Fruit fly (Drosophila melanogaster) whole organism, embryonic: Measurements from ENCODE around the gene Mvd.

ENCODE experiments used
- CG10274 ChIP-seq: fragments of 200-800 bp; sonication (Bioruptor generic); optimal IDR thresholded peaks from 3 replicates; lab custom pipeline; 2017; ENCODE audit warnings: missing biosample characterization, mild to moderate bottlenecking, missing genetic modification characterization
- CG10979 ChIP-seq: fragments of 200-800 bp; sonication (Bioruptor generic); optimal IDR thresholded peaks from 2 replicates; lab custom pipeline; 2018; ENCODE audit warnings: missing biosample characterization, mild to moderate bottlenecking, missing genetic modification characterization, moderate library complexity
- CG14014 ChIP-seq: fragments of 200-800 bp; sonication (Bioruptor generic); IDR thresholded peaks from 2 replicates; pipeline ENCODE4 v1.3.6; 2022; ENCODE audit warnings: missing biosample characterization, missing genetic modification characterization
- CG14710 ChIP-seq: fragments of 200-800 bp; sonication (Bioruptor generic); optimal IDR thresholded peaks from 3 replicates; lab custom pipeline; 2019; ENCODE audit warnings: missing biosample characterization, mild to moderate bottlenecking, missing genetic modification characterization, moderate library complexity
- CG17568 ChIP-seq: fragments of 200-800 bp; sonication (Bioruptor generic); optimal IDR thresholded peaks from 2 replicates; lab custom pipeline; 2018; ENCODE audit warnings: missing biosample characterization, mild to moderate bottlenecking, missing genetic modification characterization, moderate library complexity
- CG17912 ChIP-seq: fragments of 200-800 bp; sonication (Bioruptor generic); optimal IDR thresholded peaks from 2 replicates; lab custom pipeline; 2018; ENCODE audit warnings: missing biosample characterization, mild to moderate bottlenecking, missing genetic modification characterization
- CG2199 ChIP-seq: fragments of 200-800 bp; sonication (Bioruptor generic); IDR thresholded peaks from 3 replicates; pipeline ENCODE4 v1.3.6; 2022; ENCODE audit warnings: missing biosample characterization, missing genetic modification characterization
- CG3163 ChIP-seq: fragments of 200-800 bp; sonication (Bioruptor generic); optimal IDR thresholded peaks from 3 replicates; lab custom pipeline; 2016; ENCODE audit warnings: missing biosample characterization, missing genetic modification characterization
- CG32772 ChIP-seq: fragments of 200-800 bp; sonication (Bioruptor generic); IDR thresholded peaks from 2 replicates; pipeline ENCODE4 v1.3.6; 2022; ENCODE audit warnings: missing biosample characterization, missing genetic modification characterization
- CG6254 ChIP-seq: fragments of 200-800 bp; sonication (Bioruptor generic); optimal IDR thresholded peaks from 3 replicates; lab custom pipeline; 2017; ENCODE audit warnings: mild to moderate bottlenecking, missing biosample characterization, missing genetic modification reagents, missing genetic modification characterization
- CG6683 ChIP-seq: fragments of 200-800 bp; sonication (Bioruptor generic); optimal IDR thresholded peaks from 2 replicates; lab custom pipeline; 2017; ENCODE audit warnings: missing biosample characterization, mild to moderate bottlenecking, missing genetic modification characterization, missing genetic modification reagents
- CG6765 ChIP-seq: fragments of 200-800 bp; sonication (Bioruptor generic); optimal IDR thresholded peaks from 3 replicates; lab custom pipeline; 2017; ENCODE audit warnings: missing biosample characterization, mild to moderate bottlenecking, missing genetic modification characterization
- CG7786 ChIP-seq: fragments of 200-800 bp; sonication (Bioruptor generic); optimal IDR thresholded peaks from 2 replicates; lab custom pipeline; 2016; ENCODE audit warnings: missing biosample characterization, missing genetic modification characterization
- CG7839 ChIP-seq: fragments of 200-800 bp; sonication (Bioruptor generic); optimal IDR thresholded peaks from 3 replicates; lab custom pipeline; 2018; ENCODE audit warnings: missing biosample characterization, mild to moderate bottlenecking, missing genetic modification characterization, moderate library complexity
- CG7963 ChIP-seq: fragments of 200-800 bp; sonication (Bioruptor generic); IDR thresholded peaks from 3 replicates; pipeline ENCODE4 v1.3.6; 2022; ENCODE audit warnings: missing biosample characterization, missing genetic modification characterization; ENCODE audit not compliant: partially characterized antibody
- CG9797 ChIP-seq: fragments of 200-800 bp; sonication (Bioruptor generic); optimal IDR thresholded peaks from 3 replicates; lab custom pipeline; 2018; ENCODE audit warnings: missing biosample characterization, mild to moderate bottlenecking, missing genetic modification characterization
- Dfd ChIP-seq, 2 experiments: fragments of >200 bp; optimal IDR thresholded peaks; 2 replicates each; lab custom pipeline; 2017; ENCODE audit warnings: missing biosample characterization in 2 of 2, missing genetic modification characterization in 2 of 2
- Fer3 ChIP-seq: fragments of 200-800 bp; sonication (Bioruptor generic); optimal IDR thresholded peaks from 2 replicates; lab custom pipeline; 2018; ENCODE audit warnings: missing biosample characterization, mild to moderate bottlenecking, missing genetic modification characterization, moderate library complexity
- Hand ChIP-seq: fragments of 200-800 bp; sonication (Bioruptor generic); optimal IDR thresholded peaks from 2 replicates; lab custom pipeline; 2017; ENCODE audit warnings: mild to moderate bottlenecking, missing biosample characterization, missing genetic modification reagents, missing genetic modification characterization
- HmgD ChIP-seq: fragments of 200-800 bp; sonication (Bioruptor generic); optimal IDR thresholded peaks from 3 replicates; lab custom pipeline; 2016; ENCODE audit warnings: missing biosample characterization, missing genetic modification characterization
- Hr39 ChIP-seq: fragments of >200 bp; optimal IDR thresholded peaks from 2 replicates; lab custom pipeline; 2017
- Lim3 ChIP-seq: fragments of 200-800 bp; sonication (Bioruptor generic); IDR thresholded peaks from 2 replicates; pipeline ENCODE4 v1.3.6; 2022; ENCODE audit warnings: missing biosample characterization, missing genetic modification characterization
- MTF-1 ChIP-seq: fragments of 200-800 bp; sonication (Bioruptor generic); optimal IDR thresholded peaks from 2 replicates; lab custom pipeline; 2018; ENCODE audit warnings: missing biosample characterization, mild to moderate bottlenecking, missing genetic modification characterization, borderline replicate concordance
- Side ChIP-seq: fragments of 200-800 bp; sonication (Bioruptor generic); optimal IDR thresholded peaks from 2 replicates; lab custom pipeline; 2016; ENCODE audit warnings: missing biosample characterization, missing genetic modification characterization
- Six4 ChIP-seq: fragments of 200-800 bp; sonication (Bioruptor generic); optimal IDR thresholded peaks from 2 replicates; lab custom pipeline; 2016; ENCODE audit warnings: missing biosample characterization, missing genetic modification characterization
- amos ChIP-seq: fragments of 200-800 bp; sonication (Bioruptor generic); IDR thresholded peaks from 2 replicates; pipeline ENCODE4 v1.3.6; 2022; ENCODE audit warnings: missing biosample characterization, missing genetic modification characterization; ENCODE audit not compliant: partially characterized antibody
- aop ChIP-seq: fragments of 200-800 bp; sonication (Bioruptor generic); IDR thresholded peaks from 2 replicates; pipeline ENCODE4 v1.3.6; 2022; ENCODE audit warnings: missing biosample characterization, missing genetic modification characterization
- ara ChIP-seq: fragments of 200-800 bp; sonication (Bioruptor generic); IDR thresholded peaks from 2 replicates; pipeline ENCODE4 v1.3.6; 2022; ENCODE audit warnings: missing biosample characterization, missing genetic modification characterization
- bcd ChIP-seq: fragments of 200-800 bp; sonication (Bioruptor generic); optimal IDR thresholded peaks from 2 replicates; lab custom pipeline; 2017; ENCODE audit warnings: missing biosample characterization, mild to moderate bottlenecking, missing genetic modification characterization
- caup ChIP-seq: fragments of 200-800 bp; sonication (Bioruptor generic); optimal IDR thresholded peaks from 3 replicates; lab custom pipeline; 2017; ENCODE audit warnings: missing biosample characterization, mild to moderate bottlenecking, missing genetic modification characterization, moderate library complexity; ENCODE audit not compliant: severe bottlenecking
- crc ChIP-seq: fragments of 200-800 bp; sonication (Bioruptor generic); optimal IDR thresholded peaks from 2 replicates; lab custom pipeline; 2016; ENCODE audit warnings: missing biosample characterization, missing genetic modification characterization
- crp ChIP-seq, 2 experiments: fragments of 200-800 bp; sonication (Bioruptor generic); optimal IDR thresholded peaks; 2 replicates in 1 of 2; 3 replicates in 1 of 2; lab custom pipeline; 2017; ENCODE audit warnings: missing biosample characterization in 2 of 2, missing genetic modification characterization in 2 of 2, mild to moderate bottlenecking in 1 of 2, moderate library complexity in 1 of 2
- danr ChIP-seq: fragments of 200-800 bp; sonication (Bioruptor generic); IDR thresholded peaks from 2 replicates; pipeline ENCODE4 v1.3.6; 2022; ENCODE audit warnings: missing biosample characterization, missing genetic modification characterization
- disco-r ChIP-seq: fragments of 200-800 bp; sonication (Bioruptor generic); optimal IDR thresholded peaks from 2 replicates; lab custom pipeline; 2016; ENCODE audit warnings: missing biosample characterization, missing genetic modification characterization
- en ChIP-seq: fragments of 200-800 bp; sonication (Bioruptor generic); optimal IDR thresholded peaks from 2 replicates; lab custom pipeline; 2016; ENCODE audit warnings: missing biosample characterization, missing genetic modification characterization
- gce ChIP-seq: fragments of 200-800 bp; sonication (Bioruptor generic); IDR thresholded peaks from 3 replicates; pipeline ENCODE4 v1.3.6; 2022; ENCODE audit warnings: missing biosample characterization, missing genetic modification characterization
- gsb ChIP-seq: fragments of 200-800 bp; sonication (Bioruptor generic); IDR thresholded peaks from 2 replicates; pipeline ENCODE4 v1.3.6; 2022; ENCODE audit warnings: missing biosample characterization, missing genetic modification characterization
- gsb-n ChIP-seq: fragments of 200-800 bp; sonication (Bioruptor generic); optimal IDR thresholded peaks from 3 replicates; lab custom pipeline; 2018; ENCODE audit warnings: missing biosample characterization, mild to moderate bottlenecking, missing genetic modification characterization
- jumu ChIP-seq: fragments of 200-800 bp; sonication (Bioruptor generic); optimal IDR thresholded peaks from 3 replicates; lab custom pipeline; 2016; ENCODE audit warnings: missing biosample characterization, missing genetic modification characterization
- ken ChIP-seq: fragments of 200-800 bp; sonication (Bioruptor generic); IDR thresholded peaks from 3 replicates; pipeline ENCODE4 v1.3.6; 2022; ENCODE audit warnings: missing biosample characterization, missing genetic modification characterization
- peb ChIP-seq: fragments of 200-800 bp; sonication (Bioruptor generic); IDR thresholded peaks from 2 replicates; pipeline ENCODE4 v1.3.6; 2022; ENCODE audit warnings: missing biosample characterization, missing genetic modification characterization
- rib ChIP-seq: fragments of 200-800 bp; sonication (Bioruptor generic); IDR thresholded peaks from 2 replicates; pipeline ENCODE4 v1.3.6; 2022; ENCODE audit warnings: missing biosample characterization, missing genetic modification characterization
- sc ChIP-seq, 3 experiments: fragments of >200 bp in 2 of 3; fragments of 200-800 bp in 1 of 3; sonication (Bioruptor generic) in 1 of 3; optimal IDR thresholded peaks; 2 replicates in 2 of 3; 3 replicates in 1 of 3; lab custom pipeline; 2017; ENCODE audit warnings: mild to moderate bottlenecking in 1 of 3, missing biosample characterization in 1 of 3, missing genetic modification characterization in 1 of 3, missing genetic modification reagents in 1 of 3
- sens-2 ChIP-seq: fragments of 200-800 bp; sonication (Bioruptor generic); IDR thresholded peaks from 2 replicates; pipeline ENCODE4 v1.3.6; 2022; ENCODE audit warnings: missing biosample characterization, missing genetic modification characterization
- seq ChIP-seq: fragments of 200-800 bp; sonication (Bioruptor generic); IDR thresholded peaks from 2 replicates; pipeline ENCODE4 v1.3.6; 2022; ENCODE audit warnings: missing biosample characterization, missing genetic modification characterization
- slbo ChIP-seq: fragments of 200-800 bp; sonication (Bioruptor generic); IDR thresholded peaks from 2 replicates; pipeline ENCODE4 v1.3.6; 2022; ENCODE audit warnings: missing biosample characterization, missing genetic modification characterization
- so ChIP-seq: fragments of 200-800 bp; sonication (Bioruptor generic); IDR thresholded peaks from 3 replicates; pipeline ENCODE4 v1.3.6; 2022; ENCODE audit warnings: missing biosample characterization, missing genetic modification characterization
- stc ChIP-seq: fragments of 200-800 bp; sonication (Bioruptor generic); IDR thresholded peaks from 2 replicates; pipeline ENCODE4 v1.3.6; 2022; ENCODE audit warnings: missing biosample characterization, missing genetic modification characterization
- tap ChIP-seq: fragments of 200-800 bp; optimal IDR thresholded peaks from 3 replicates; lab custom pipeline; 2019; ENCODE audit warnings: missing biosample characterization, mild to moderate bottlenecking, missing genetic modification characterization, moderate library complexity
- wor ChIP-seq: fragments of 200-800 bp; sonication (Bioruptor generic); IDR thresholded peaks from 2 replicates; pipeline ENCODE4 v1.3.6; 2022; ENCODE audit warnings: missing biosample characterization, missing genetic modification characterization
- zf30C ChIP-seq: fragments of 200-800 bp; sonication (Bioruptor generic); optimal IDR thresholded peaks from 3 replicates; lab custom pipeline; 2018; ENCODE audit warnings: missing biosample characterization, mild to moderate bottlenecking, missing genetic modification characterization
- zfh1 ChIP-seq: fragments of 200-800 bp; sonication (Bioruptor generic); IDR thresholded peaks from 3 replicates; pipeline ENCODE4 v1.3.6; 2022; ENCODE audit warnings: missing biosample characterization, missing genetic modification characterization

Gene Mvd

dm6 chrX:15712409-15712808, 36.6 kb upstream of the Mvd start, which contains the start of gene HUWE1 (continued):
- TF ChIP-seq Six4 (GFP tag; lab: Kevin White, UChicago): no peak
- TF ChIP-seq crp (GFP tag; optimal IDR thresholded peaks at IDR 0.05; lab: Kevin White, UChicago): peak in 1 of 2 experiments; percentile 29
- TF ChIP-seq crc (GFP tag; lab: Kevin White, UChicago): no peak
- no peak for TF ChIP-seq sens-2 (GFP tag; lab: Robert Waterston, UW)
- TF ChIP-seq CG14014: no peak
- no peak for TF ChIP-seq CG10274 (GFP tag; lab: Kevin White, UChicago)
- TF ChIP-seq aop (GFP tag; lab: Robert Waterston, UW): no peak
- TF ChIP-seq MTF-1 (GFP tag; lab: Kevin White, UChicago): no peak
- peak; percentile 17 for TF ChIP-seq CG17912 (GFP tag; lab: Kevin White, UChicago)
- no peak for TF ChIP-seq rib (GFP tag; lab: Robert Waterston, UW)
- TF ChIP-seq HmgD (GFP tag; lab: Kevin White, UChicago): peak; percentile 43
- no peak for TF ChIP-seq ken (GFP tag; lab: Robert Waterston, UW)
- TF ChIP-seq peb (GFP tag; lab: Robert Waterston, UW): no peak
- no peak for TF ChIP-seq Fer3 (tag; lab: Kevin White, UChicago)
- TF ChIP-seq gsb-n (tag; lab: Kevin White, UChicago): no peak
- TF ChIP-seq danr (GFP tag; lab: Robert Waterston, UW): no peak
- no peak for TF ChIP-seq Hr39 (lab: Kevin White, UChicago)
- no peak for TF ChIP-seq CG6254
- peak; percentile 26; the same call in 1 of the 2 replicates for TF ChIP-seq slbo (GFP tag; lab: Robert Waterston, UW)
- TF ChIP-seq gsb (GFP tag; lab: Robert Waterston, UW): no peak
- TF ChIP-seq zf30C: no peak
- TF ChIP-seq zfh1: no peak
- TF ChIP-seq amos (GFP tag; lab: Robert Waterston, UW): peak; percentile 84
- TF ChIP-seq disco-r (GFP tag; lab: Kevin White, UChicago): no peak
- TF ChIP-seq CG2199: no peak
- no peak for TF ChIP-seq gce (GFP tag; lab: Robert Waterston, UW)
- no peak for TF ChIP-seq tap
- no peak for TF ChIP-seq CG7839 (tag; lab: Kevin White, UChicago)
- TF ChIP-seq en: no peak
- no peak for TF ChIP-seq caup (GFP tag; lab: Kevin White, UChicago)
- TF ChIP-seq jumu (GFP tag; lab: Kevin White, UChicago): no peak
- TF ChIP-seq CG10979 (tag; lab: Kevin White, UChicago): no peak
- peak; percentile 33 for TF ChIP-seq CG3163 (GFP tag; lab: Kevin White, UChicago)
- TF ChIP-seq seq (GFP tag; lab: Robert Waterston, UW): no peak
- TF ChIP-seq CG6765 (GFP tag; lab: Kevin White, UChicago): no peak
- TF ChIP-seq CG9797 (GFP tag; lab: Kevin White, UChicago): peak; percentile 66
- TF ChIP-seq CG7963 (GFP tag; lab: Robert Waterston, UW): peak; percentile 79
- no peak for TF ChIP-seq CG32772 (GFP tag; lab: Robert Waterston, UW)
- TF ChIP-seq Hand (GFP tag; lab: Kevin White, UChicago): no peak
- no peak for TF ChIP-seq stc (GFP tag; lab: Robert Waterston, UW)
- TF ChIP-seq ara: no peak
- peak; percentile 93 for TF ChIP-seq CG14710
- no peak for TF ChIP-seq so (GFP tag; lab: Robert Waterston, UW)
- no peak for TF ChIP-seq Lim3 (GFP tag; lab: Robert Waterston, UW)
- TF ChIP-seq Dfd (GFP tag; optimal IDR thresholded peaks at IDR 0.05; lab: Kevin White, UChicago): no peak
- TF ChIP-seq CG6683 (GFP tag; lab: Kevin White, UChicago): no peak
- peak; percentile 14 for TF ChIP-seq CG7786 (GFP tag; lab: Kevin White, UChicago)
- TF ChIP-seq sc (optimal IDR thresholded peaks at IDR 0.05; lab: Kevin White, UChicago): no peak
- no peak for TF ChIP-seq sc (GFP tag; optimal IDR thresholded peaks at IDR 0.05; lab: Kevin White, UChicago)
- no peak for TF ChIP-seq CG17568 (GFP tag; lab: Kevin White, UChicago)
- TF ChIP-seq bcd (GFP tag; lab: Kevin White, UChicago): no peak
- no peak for TF ChIP-seq Side (GFP tag; lab: Kevin White, UChicago)
- TF ChIP-seq wor (GFP tag; lab: Robert Waterston, UW): no peak
